Fruit fly (Drosophila melanogaster) whole organism, prepupa: ENCODE results near the gene Acbp2.
A peak's percentile ranks its signal among the peaks of the same experiment; 100 is the strongest.

ENCODE experiments used
- CG10631 ChIP-seq: fragments of 200-800 bp; sonication (Bioruptor generic); optimal IDR thresholded peaks from 2 replicates; lab custom pipeline; 2016; ENCODE audit warnings: missing biosample characterization, missing genetic modification characterization
- CG10669 ChIP-seq: fragments of 200-800 bp; sonication (Bioruptor generic); optimal IDR thresholded peaks from 3 replicates; lab custom pipeline; 2018; ENCODE audit warnings: missing biosample characterization, mild to moderate bottlenecking, missing genetic modification characterization, moderate library complexity
- CG11294 ChIP-seq: fragments of 200-800 bp; sonication (Bioruptor generic); IDR thresholded peaks from 2 replicates; pipeline ENCODE4 v1.3.6; 2022; ENCODE audit warnings: missing biosample characterization, missing genetic modification characterization
- CG11902 ChIP-seq: fragments of 200-800 bp; sonication (Bioruptor generic); optimal IDR thresholded peaks from 3 replicates; lab custom pipeline; 2016; ENCODE audit warnings: missing biosample characterization, missing genetic modification characterization
- CG15336 ChIP-seq: fragments of 200-800 bp; sonication (Bioruptor generic); IDR thresholded peaks from 2 replicates; pipeline ENCODE4 v1.3.6; 2022; ENCODE audit warnings: missing biosample characterization, missing genetic modification characterization
- CG1621 ChIP-seq: fragments of 200-800 bp; sonication (Bioruptor generic); optimal IDR thresholded peaks from 3 replicates; lab custom pipeline; 2018; ENCODE audit warnings: missing biosample characterization, mild to moderate bottlenecking, missing genetic modification characterization
- CG16779 ChIP-seq: fragments of 200-800 bp; sonication (Bioruptor generic); optimal IDR thresholded peaks from 3 replicates; lab custom pipeline; 2017; ENCODE audit warnings: missing biosample characterization, mild to moderate bottlenecking, missing genetic modification characterization
- CG3032 ChIP-seq: fragments of 200-800 bp; optimal IDR thresholded peaks from 2 replicates; lab custom pipeline; 2019; ENCODE audit warnings: missing biosample characterization, mild to moderate bottlenecking, missing genetic modification characterization, moderate library complexity
- CG32006 ChIP-seq: fragments of 200-800 bp; sonication (Bioruptor generic); optimal IDR thresholded peaks from 3 replicates; lab custom pipeline; 2017; ENCODE audit warnings: missing biosample characterization, mild to moderate bottlenecking, missing genetic modification characterization
- CG34406 ChIP-seq: fragments of 200-800 bp; sonication (Bioruptor generic); optimal IDR thresholded peaks from 3 replicates; lab custom pipeline; 2016; ENCODE audit warnings: missing biosample characterization, missing genetic modification characterization
- CG3919 ChIP-seq: fragments of 200-800 bp; sonication (Bioruptor generic); optimal IDR thresholded peaks from 3 replicates; lab custom pipeline; 2016; ENCODE audit warnings: missing biosample characterization, missing genetic modification characterization
- CG4318 ChIP-seq: fragments of 200-800 bp; sonication (Bioruptor generic); optimal IDR thresholded peaks from 3 replicates; lab custom pipeline; 2017; ENCODE audit warnings: missing biosample characterization, mild to moderate bottlenecking, missing genetic modification characterization
- CG6163 ChIP-seq: fragments of 200-800 bp; sonication (Bioruptor generic); IDR thresholded peaks from 3 replicates; pipeline ENCODE4 v1.3.6; 2022; ENCODE audit warnings: missing biosample characterization, missing genetic modification characterization
- CG6276 ChIP-seq: fragments of 200-800 bp; sonication (Bioruptor generic); optimal IDR thresholded peaks from 2 replicates; lab custom pipeline; 2017; ENCODE audit warnings: missing biosample characterization, mild to moderate bottlenecking, missing genetic modification characterization
- CG6792 ChIP-seq: fragments of 200-800 bp; sonication (Bioruptor generic); optimal IDR thresholded peaks from 3 replicates; lab custom pipeline; 2016; ENCODE audit warnings: missing biosample characterization, missing genetic modification characterization
- CG6854 ChIP-seq: fragments of 200-800 bp; sonication (Bioruptor generic); optimal IDR thresholded peaks from 2 replicates; lab custom pipeline; 2017; ENCODE audit warnings: missing biosample characterization, mild to moderate bottlenecking, missing genetic modification characterization
- CG7368 ChIP-seq: fragments of 200-800 bp; sonication (Bioruptor generic); optimal IDR thresholded peaks from 3 replicates; lab custom pipeline; 2016; ENCODE audit warnings: missing biosample characterization, missing genetic modification characterization
- CG8119 ChIP-seq: fragments of 200-800 bp; sonication (Bioruptor generic); IDR thresholded peaks from 3 replicates; pipeline ENCODE4 v1.3.6; 2022; ENCODE audit warnings: missing biosample characterization, missing genetic modification characterization
- CG8319 ChIP-seq: fragments of 200-800 bp; sonication (Bioruptor generic); optimal IDR thresholded peaks from 3 replicates; lab custom pipeline; 2016; ENCODE audit warnings: missing biosample characterization, missing genetic modification characterization
- CG8632 ChIP-seq: fragments of 200-800 bp; sonication (Bioruptor generic); optimal IDR thresholded peaks from 3 replicates; lab custom pipeline; 2016; ENCODE audit warnings: missing biosample characterization, missing genetic modification characterization
- Eip75B ChIP-seq: fragments of 200-800 bp; sonication (Bioruptor generic); optimal IDR thresholded peaks from 3 replicates; lab custom pipeline; 2016; ENCODE audit warnings: missing biosample characterization, missing genetic modification characterization
- Eip78C ChIP-seq: fragments of 200-800 bp; sonication (Bioruptor generic); peaks from one replicate; lab custom pipeline; 2016; ENCODE audit warnings: missing biosample characterization, missing genetic modification characterization
- Ets21C ChIP-seq: fragments of 200-800 bp; sonication (Bioruptor generic); optimal IDR thresholded peaks from 3 replicates; lab custom pipeline; 2016; ENCODE audit warnings: missing biosample characterization, missing genetic modification characterization
- Ets96B ChIP-seq: fragments of 200-800 bp; optimal IDR thresholded peaks from 2 replicates; lab custom pipeline; 2019; ENCODE audit warnings: missing biosample characterization, mild to moderate bottlenecking, missing genetic modification characterization, moderate library complexity
- Hr38 ChIP-seq: sonication (Bioruptor generic); optimal IDR thresholded peaks from 2 replicates; lab custom pipeline; 2016; ENCODE audit warnings: missing biosample characterization, missing genetic modification characterization
- Hr39 ChIP-seq: fragments of 200-800 bp; sonication (Bioruptor generic); optimal IDR thresholded peaks from 2 replicates; lab custom pipeline; 2016; ENCODE audit warnings: missing biosample characterization, missing genetic modification characterization
- Lpt ChIP-seq: fragments of 200-800 bp; sonication (Bioruptor generic); optimal IDR thresholded peaks from 3 replicates; lab custom pipeline; 2016; ENCODE audit warnings: missing biosample characterization, missing genetic modification characterization
- Met ChIP-seq: fragments of 200-800 bp; sonication (Bioruptor generic); optimal IDR thresholded peaks from 3 replicates; lab custom pipeline; 2016; ENCODE audit warnings: missing biosample characterization, missing genetic modification characterization
- Smox ChIP-seq: fragments of 200-800 bp; sonication (Bioruptor generic); optimal IDR thresholded peaks from 3 replicates; lab custom pipeline; 2016; ENCODE audit warnings: missing biosample characterization, missing genetic modification characterization
- Sox102F ChIP-seq: fragments of 200-800 bp; sonication (Bioruptor generic); optimal IDR thresholded peaks from 2 replicates; lab custom pipeline; 2016; ENCODE audit warnings: missing biosample characterization, mild to moderate bottlenecking, missing genetic modification characterization
- Sox14 ChIP-seq: fragments of 200-800 bp; sonication (Bioruptor generic); optimal IDR thresholded peaks from 3 replicates; lab custom pipeline; 2016; ENCODE audit warnings: missing biosample characterization, missing genetic modification characterization
- achi ChIP-seq: fragments of 200-800 bp; sonication (Bioruptor generic); optimal IDR thresholded peaks from 3 replicates; lab custom pipeline; 2016; ENCODE audit warnings: missing biosample characterization, missing genetic modification characterization
- acj6 ChIP-seq: fragments of 200-800 bp; sonication (Bioruptor generic); optimal IDR thresholded peaks from 3 replicates; lab custom pipeline; 2016; ENCODE audit warnings: missing biosample characterization, missing genetic modification characterization
- cyc ChIP-seq: fragments of 200-800 bp; sonication (Bioruptor generic); optimal IDR thresholded peaks from 3 replicates; lab custom pipeline; 2016; ENCODE audit warnings: missing biosample characterization, missing genetic modification characterization
- dsx ChIP-seq: fragments of 200-800 bp; optimal IDR thresholded peaks from 3 replicates; lab custom pipeline; 2019; ENCODE audit warnings: missing biosample characterization, mild to moderate bottlenecking, missing genetic modification characterization, moderate library complexity; ENCODE audit not compliant: poor library complexity, severe bottlenecking
- eg ChIP-seq: fragments of 200-800 bp; sonication (Bioruptor generic); IDR thresholded peaks from 3 replicates; pipeline ENCODE4 v1.3.6; 2022; ENCODE audit warnings: missing biosample characterization, missing genetic modification characterization
- fd59A ChIP-seq: fragments of 200-800 bp; sonication (Bioruptor generic); optimal IDR thresholded peaks from 2 replicates; lab custom pipeline; 2017; ENCODE audit warnings: missing biosample characterization, mild to moderate bottlenecking, missing genetic modification characterization, missing genetic modification reagents
- fd85E ChIP-seq: fragments of 200-800 bp; sonication (Bioruptor generic); optimal IDR thresholded peaks from 3 replicates; lab custom pipeline; 2016; ENCODE audit warnings: missing biosample characterization, missing genetic modification characterization
- fkh ChIP-seq: fragments of 200-800 bp; sonication (Bioruptor generic); optimal IDR thresholded peaks from 3 replicates; lab custom pipeline; 2017; ENCODE audit warnings: missing biosample characterization, mild to moderate bottlenecking, missing genetic modification characterization, moderate library complexity
- lz ChIP-seq: fragments of 200-800 bp; sonication (Bioruptor generic); optimal IDR thresholded peaks from 3 replicates; lab custom pipeline; 2016; ENCODE audit warnings: missing biosample characterization, missing genetic modification characterization
- net ChIP-seq: fragments of 200-800 bp; sonication (Bioruptor generic); optimal IDR thresholded peaks from 3 replicates; lab custom pipeline; 2016; ENCODE audit warnings: missing biosample characterization, missing genetic modification characterization
- pdm3 ChIP-seq: fragments of 200-800 bp; sonication (Bioruptor generic); optimal IDR thresholded peaks from 3 replicates; lab custom pipeline; 2016; ENCODE audit warnings: missing biosample characterization, missing genetic modification characterization
- spab ChIP-seq: fragments of 200-800 bp; sonication (Bioruptor generic); optimal IDR thresholded peaks from 2 replicates; lab custom pipeline; 2017; ENCODE audit warnings: missing biosample characterization, mild to moderate bottlenecking, missing genetic modification characterization, missing genetic modification reagents
- topi ChIP-seq: fragments of 200-800 bp; sonication (Bioruptor generic); optimal IDR thresholded peaks from 3 replicates; lab custom pipeline; 2016; ENCODE audit warnings: missing biosample characterization, missing genetic modification characterization
- vri ChIP-seq: fragments of 200-800 bp; sonication (Bioruptor generic); optimal IDR thresholded peaks from 3 replicates; lab custom pipeline; 2016; ENCODE audit warnings: missing biosample characterization, mild to moderate bottlenecking, missing genetic modification characterization

The Acbp2 gene

dm6 chr3L:7155522-7155978 is 23.9 kb downstream of the Acbp2 start (continued):
- TF ChIP-seq Hr39 (GFP tag; lab: Kevin White, UChicago) = peak; percentile 63
- TF ChIP-seq CG34406 (GFP tag; lab: Kevin White, UChicago) = peak; percentile 50
- peak; percentile 23 for TF ChIP-seq vri (GFP tag; lab: Kevin White, UChicago)
- TF ChIP-seq CG4318 (GFP tag; lab: Kevin White, UChicago) = peak; percentile 77
- TF ChIP-seq cyc (GFP tag; lab: Kevin White, UChicago) = peak; percentile 58
- TF ChIP-seq spab (GFP tag; lab: Kevin White, UChicago) = peak; percentile 63
- TF ChIP-seq Lpt = peak; percentile 64
- peak; percentile 22 for TF ChIP-seq CG7368
- TF ChIP-seq CG3919 (GFP tag; lab: Kevin White, UChicago) = peak; percentile 57
- no peak for TF ChIP-seq CG11294 (GFP tag; lab: Robert Waterston, UW)
- TF ChIP-seq CG6276 = peak; percentile 74
- TF ChIP-seq Met = peak; percentile 74
- peak; percentile 71 for TF ChIP-seq acj6 (GFP tag; lab: Kevin White, UChicago)
- peak; percentile 63 for TF ChIP-seq fd59A (GFP tag; lab: Kevin White, UChicago)
- TF ChIP-seq dsx (GFP tag; lab: Kevin White, UChicago) = peak; percentile 29
- TF ChIP-seq CG15336 (GFP tag; lab: Robert Waterston, UW) = peak; percentile 39; the same call in 1 of the 2 replicates
- peak; percentile 74 for TF ChIP-seq net (GFP tag; lab: Kevin White, UChicago)
- no peak for TF ChIP-seq CG6854 (GFP tag; lab: Kevin White, UChicago)
- peak; percentile 70 for TF ChIP-seq topi (GFP tag; lab: Kevin White, UChicago)
- TF ChIP-seq Sox102F = peak; percentile 75

- TF ChIP-seq CG16779 (tag; lab: Kevin White, UChicago) (no peak), Ets96B (tag; lab: Kevin White, UChicago) (no peak), achi (GFP tag; lab: Kevin White, UChicago) (no peak), Sox14 (GFP tag; lab: Kevin White, UChicago) (no peak), CG3919 (GFP tag; lab: Kevin White, UChicago) (no peak), Hr39 (GFP tag; lab: Kevin White, UChicago) (no peak), CG32006 (GFP tag; lab: Kevin White, UChicago) (no peak), lz (GFP tag; lab: Kevin White, UChicago) (no peak), dsx (GFP tag; lab: Kevin White, UChicago) (no peak), CG6276 (no peak), eg (GFP tag; lab: Robert Waterston, UW) (no peak), Ets21C (no peak), CG10631 (GFP tag; lab: Kevin White, UChicago) (no peak), Eip75B (GFP tag; lab: Kevin White, UChicago) (no peak), net (GFP tag; lab: Kevin White, UChicago) (no peak), CG8319 (GFP tag; lab: Kevin White, UChicago) (no peak), Hr38 (GFP tag; lab: Kevin White, UChicago) (no peak), CG34406 (GFP tag; lab: Kevin White, UChicago) (no peak), Sox102F (no peak)
- TF ChIP-seq, all 60 proteins: peak for 0
Observed at dm6 chr3L:7156239-7156638, 24.6 kb downstream of the Acbp2 start.

- no peak for TF ChIP-seq CG4318 (GFP tag; lab: Kevin White, UChicago)
- TF ChIP-seq fkh = peak; percentile 3
- TF ChIP-seq CG3032 (tag; lab: Kevin White, UChicago) = no peak
- TF ChIP-seq lz (GFP tag; lab: Kevin White, UChicago) = no peak
- no peak for TF ChIP-seq Sox102F
- no peak for TF ChIP-seq Smox (GFP tag; lab: Kevin White, UChicago)
- TF ChIP-seq topi (GFP tag; lab: Kevin White, UChicago) = no peak
- no peak for TF ChIP-seq CG6276
- TF ChIP-seq CG6163 (GFP tag; lab: Robert Waterston, UW) = no peak
- no peak for TF ChIP-seq CG1621 (tag; lab: Kevin White, UChicago)
- no peak for TF ChIP-seq CG8119 (GFP tag; lab: Robert Waterston, UW)
- no peak for TF ChIP-seq CG11902 (GFP tag; lab: Kevin White, UChicago)
- TF ChIP-seq Hr38 (GFP tag; lab: Kevin White, UChicago) = no peak
- TF ChIP-seq vri (GFP tag; lab: Kevin White, UChicago) = peak; percentile 22
- no peak for TF ChIP-seq fd85E (GFP tag; lab: Kevin White, UChicago)
- no peak for TF ChIP-seq dsx (GFP tag; lab: Kevin White, UChicago)
- TF ChIP-seq Hr39 (GFP tag; lab: Kevin White, UChicago) = no peak
- no peak for TF ChIP-seq CG32006 (GFP tag; lab: Kevin White, UChicago)
- TF ChIP-seq achi (GFP tag; lab: Kevin White, UChicago) = peak; percentile 8
- TF ChIP-seq CG10631 (GFP tag; lab: Kevin White, UChicago) = no peak
- TF ChIP-seq fd59A (GFP tag; lab: Kevin White, UChicago) = no peak
- no peak for TF ChIP-seq eg (GFP tag; lab: Robert Waterston, UW)
- TF ChIP-seq Ets21C = no peak
- no peak for TF ChIP-seq Eip78C (GFP tag; lab: Kevin White, UChicago)
- no peak for TF ChIP-seq CG8632 (GFP tag; lab: Kevin White, UChicago)
- no peak for TF ChIP-seq CG10669 (GFP tag; lab: Kevin White, UChicago)
- no peak for TF ChIP-seq CG34406 (GFP tag; lab: Kevin White, UChicago)
- no peak for TF ChIP-seq pdm3 (GFP tag; lab: Kevin White, UChicago)
- no peak for TF ChIP-seq cyc (GFP tag; lab: Kevin White, UChicago)
- peak; percentile 6 for TF ChIP-seq Eip75B (GFP tag; lab: Kevin White, UChicago)
- no peak for TF ChIP-seq CG6792 (GFP tag; lab: Kevin White, UChicago)
Observed at dm6 chr3L:7156890-7157289, 25.2 kb downstream of the Acbp2 start, which contains the start of gene corn. Gene corn, minus strand, starts transcription at chr3L:7157073.
